Fruit fly (Drosophila melanogaster) whole organism, pupa: ENCODE data around the gene erm.

ENCODE experiments used
- CG10348 ChIP-seq: fragments of 200-800 bp; sonication (Bioruptor generic); IDR thresholded peaks from 2 replicates; pipeline ENCODE4 v1.3.6; 2022; ENCODE audit warnings: missing biosample characterization, missing genetic modification characterization
- CG12605 ChIP-seq: fragments of 200-800 bp; sonication (Bioruptor generic); IDR thresholded peaks from 2 replicates; pipeline ENCODE4 v1.3.6; 2022; ENCODE audit warnings: missing biosample characterization, missing genetic modification characterization
- CG14655 ChIP-seq: fragments of 200-800 bp; sonication (Bioruptor generic); optimal IDR thresholded peaks from 3 replicates; lab custom pipeline; 2017; ENCODE audit warnings: mild to moderate bottlenecking, missing biosample characterization, missing genetic modification reagents, missing genetic modification characterization
- CG32121 ChIP-seq: fragments of 200-800 bp; sonication (Bioruptor generic); IDR thresholded peaks from 2 replicates; pipeline ENCODE4 v1.3.6; 2022; ENCODE audit warnings: missing biosample characterization, missing genetic modification characterization
- CG8159 ChIP-seq: fragments of 200-800 bp; sonication (Bioruptor generic); optimal IDR thresholded peaks from 3 replicates; lab custom pipeline; 2018; ENCODE audit warnings: missing biosample characterization, mild to moderate bottlenecking, missing genetic modification characterization, moderate library complexity
- CG8301 ChIP-seq: fragments of 200-800 bp; sonication (Bioruptor generic); optimal IDR thresholded peaks from 2 replicates; lab custom pipeline; 2018; ENCODE audit warnings: missing biosample characterization, mild to moderate bottlenecking, missing genetic modification characterization
- D1 ChIP-seq: fragments of 200-800 bp; sonication (Bioruptor generic); optimal IDR thresholded peaks from 2 replicates; lab custom pipeline; 2018; ENCODE audit warnings: missing biosample characterization, mild to moderate bottlenecking, missing genetic modification characterization, moderate library complexity
- EcR ChIP-seq: fragments of 200-800 bp; sonication (Bioruptor generic); optimal IDR thresholded peaks from 3 replicates; lab custom pipeline; 2019; ENCODE audit warnings: missing biosample characterization, missing genetic modification characterization, mild to moderate bottlenecking, moderate library complexity, missing genetic modification reagents
- Ets98B ChIP-seq: fragments of 200-800 bp; sonication (Bioruptor generic); IDR thresholded peaks from 2 replicates; pipeline ENCODE4 v1.3.6; 2022; ENCODE audit warnings: missing biosample characterization, missing genetic modification characterization
- Pif1A ChIP-seq: fragments of 200-800 bp; sonication (Bioruptor generic); optimal IDR thresholded peaks from 3 replicates; lab custom pipeline; 2016; ENCODE audit warnings: missing biosample characterization, missing genetic modification characterization
- Snoo ChIP-seq: fragments of 200-800 bp; sonication (Bioruptor generic); optimal IDR thresholded peaks from 3 replicates; lab custom pipeline; 2017; ENCODE audit warnings: missing biosample characterization, mild to moderate bottlenecking, missing genetic modification characterization, inconsistent platforms
- fd96Ca ChIP-seq: fragments of 200-800 bp; sonication (Bioruptor generic); IDR thresholded peaks from 3 replicates; pipeline ENCODE4 v1.3.6; 2022; ENCODE audit warnings: missing biosample characterization, missing genetic modification characterization

DNA sequence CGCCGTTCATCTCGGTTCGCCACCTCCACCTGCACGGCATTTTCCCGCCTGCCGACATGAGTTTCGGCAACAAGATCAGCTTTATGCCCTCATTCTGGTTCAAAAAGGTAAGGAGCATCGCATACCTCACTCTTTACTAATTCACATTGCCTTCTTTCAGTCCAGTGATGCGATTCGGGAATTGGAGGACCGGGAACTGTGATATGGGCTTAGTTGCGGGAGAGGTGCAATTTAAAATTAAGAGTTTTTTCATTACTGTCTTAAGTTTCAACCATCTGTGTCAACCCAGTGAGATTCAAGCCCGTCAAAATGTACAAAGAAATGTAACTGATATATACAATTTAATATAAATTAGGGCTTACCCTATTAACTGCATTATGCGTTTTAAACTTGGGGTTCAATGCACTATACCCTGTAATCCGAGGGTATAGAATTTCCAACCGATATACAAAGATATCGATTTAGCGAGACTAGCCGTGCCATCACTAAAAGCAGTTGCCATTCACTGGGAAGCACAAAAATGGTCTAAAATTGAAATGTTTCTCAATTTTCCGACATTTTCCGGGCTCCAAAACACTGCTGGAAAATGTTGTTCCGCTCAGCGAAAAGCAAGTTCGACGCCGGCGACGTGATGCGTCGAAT, 11.7 kb upstream of the erm start, which contains the start of gene CG7289:
- no peak for TF ChIP-seq CG8159
- no peak for TF ChIP-seq CG12605 (GFP tag; lab: Robert Waterston, UW)
- peak; percentile 99 for TF ChIP-seq EcR (GFP tag; lab: Kevin White, UChicago)
- TF ChIP-seq CG32121, result no peak
- no peak for TF ChIP-seq CG10348 (GFP tag; lab: Robert Waterston, UW)
- no peak for TF ChIP-seq CG14655 (GFP tag; lab: Kevin White, UChicago)
- TF ChIP-seq D1 (tag; lab: Kevin White, UChicago), result no peak
- peak; percentile 4 for TF ChIP-seq Snoo (tag; lab: Kevin White, UChicago)
- TF ChIP-seq Pif1A (GFP tag; lab: Kevin White, UChicago), result no peak
- no peak for TF ChIP-seq fd96Ca (GFP tag; lab: Robert Waterston, UW)
- no peak for TF ChIP-seq CG8301 (tag; lab: Kevin White, UChicago)
- no peak for TF ChIP-seq Ets98B (GFP tag; lab: Robert Waterston, UW)
